Worm (Caenorhabditis elegans) whole organism, L2 larva: Measurements from ENCODE around the gene F08G12.1.

Experiments used
- F13H6.1 ChIP-seq: sonication (generic microtip); optimal IDR thresholded peaks from 2 replicates; lab custom pipeline; 2016; ENCODE audit warnings: missing genetic modification characterization, missing compliant biosample characterization
- Y55F3AM.14 ChIP-seq: fragments of 200-800 bp; sonication (Bioruptor generic); optimal IDR thresholded peaks from 2 replicates; lab custom pipeline; 2018; ENCODE audit warnings: mild to moderate bottlenecking, missing genetic modification characterization, missing compliant biosample characterization
- ZK546.5 ChIP-seq: sonication (generic microtip); optimal IDR thresholded peaks from 2 replicates; lab custom pipeline; 2017; ENCODE audit warnings: missing biosample characterization, missing genetic modification characterization
- alr-1 ChIP-seq: fragments of 150-350 bp; optimal IDR thresholded peaks from 2 replicates; lab custom pipeline; 2014; ENCODE audit warnings: missing biosample characterization, missing genetic modification characterization
- aly-2 ChIP-seq: fragments of 150-350 bp; optimal IDR thresholded peaks from 2 replicates; lab custom pipeline; 2014; ENCODE audit warnings: missing biosample characterization, missing genetic modification characterization
- ama-1 ChIP-seq: fragments of 150-350 bp; optimal IDR thresholded peaks from 2 replicates; lab custom pipeline; 2018; ENCODE audit warnings: inconsistent platforms
- ceh-16 ChIP-seq: fragments of 150-350 bp; optimal IDR thresholded peaks from 2 replicates; lab custom pipeline; 2014; ENCODE audit warnings: missing biosample characterization, missing genetic modification characterization
- ceh-82 ChIP-seq: fragments of 150-350 bp; optimal IDR thresholded peaks from 2 replicates; lab custom pipeline; 2014; ENCODE audit warnings: missing biosample characterization, missing genetic modification characterization
- dmd-4 ChIP-seq: sonication (generic microtip); optimal IDR thresholded peaks from 2 replicates; lab custom pipeline; 2017; ENCODE audit warnings: missing biosample characterization, missing genetic modification characterization
- egl-27 ChIP-seq: sonication (generic microtip); optimal IDR thresholded peaks from 3 replicates; lab custom pipeline; 2017; ENCODE audit warnings: missing biosample characterization, missing genetic modification reagents, missing genetic modification characterization
- elt-3 ChIP-seq: sonication (generic microtip); optimal IDR thresholded peaks from 2 replicates; lab custom pipeline; 2017; ENCODE audit warnings: missing biosample characterization, missing genetic modification characterization
- fos-1 ChIP-seq: fragments of 150-350 bp; optimal IDR thresholded peaks from 2 replicates; lab custom pipeline; 2014; ENCODE audit warnings: missing biosample characterization, missing genetic modification characterization
- gmeb-1 ChIP-seq: fragments of 150-350 bp; optimal IDR thresholded peaks from 2 replicates; lab custom pipeline; 2014; ENCODE audit warnings: missing biosample characterization, missing genetic modification characterization
- lin-11 ChIP-seq: fragments of 150-350 bp; sonication (generic microtip); optimal IDR thresholded peaks from 2 replicates; lab custom pipeline; 2014; ENCODE audit warnings: missing biosample characterization, missing genetic modification characterization, inconsistent platforms, mixed read lengths
- lin-39 ChIP-seq: fragments of 150-350 bp; optimal IDR thresholded peaks from 2 replicates; lab custom pipeline; 2014; ENCODE audit warnings: missing biosample characterization, missing genetic modification reagents, missing genetic modification characterization
- lsy-2 ChIP-seq, 2 experiments: fragments of 150-350 bp in 1 of 2; sonication (generic microtip) in 1 of 2; optimal IDR thresholded peaks; 2 replicates each; lab custom pipeline; 2014 to 2017; ENCODE audit warnings: missing biosample characterization in 2 of 2, missing genetic modification characterization in 2 of 2
- mab-5 ChIP-seq: fragments of 150-350 bp; optimal IDR thresholded peaks from 2 replicates; lab custom pipeline; 2014; ENCODE audit warnings: missing biosample characterization, missing genetic modification characterization
- mbf-1 ChIP-seq: sonication (generic microtip); optimal IDR thresholded peaks from 2 replicates; lab custom pipeline; 2017; ENCODE audit warnings: missing biosample characterization, missing genetic modification characterization
- mdl-1 ChIP-seq, 2 experiments: fragments of 150-350 bp in 1 of 2; sonication (generic microtip) in 1 of 2; optimal IDR thresholded peaks; 2 replicates each; lab custom pipeline; 2017; ENCODE audit warnings: missing biosample characterization in 2 of 2, missing genetic modification characterization in 2 of 2
- nhr-11 ChIP-seq: fragments of 150-350 bp; optimal IDR thresholded peaks from 2 replicates; lab custom pipeline; 2014; ENCODE audit warnings: missing biosample characterization, missing genetic modification characterization
- nhr-12 ChIP-seq: fragments of 150-350 bp; optimal IDR thresholded peaks from 2 replicates; lab custom pipeline; 2014; ENCODE audit warnings: missing biosample characterization, missing genetic modification characterization
- nhr-129 ChIP-seq: fragments of 150-350 bp; optimal IDR thresholded peaks from 2 replicates; lab custom pipeline; 2014; ENCODE audit warnings: missing biosample characterization, missing genetic modification characterization
- nhr-21 ChIP-seq: fragments of 150-350 bp; optimal IDR thresholded peaks from 2 replicates; lab custom pipeline; 2014; ENCODE audit warnings: missing biosample characterization, missing genetic modification characterization
- nhr-23 ChIP-seq: fragments of 150-350 bp; optimal IDR thresholded peaks from 2 replicates; lab custom pipeline; 2014; ENCODE audit warnings: missing biosample characterization, missing genetic modification reagents, missing genetic modification characterization
- nhr-25 ChIP-seq: fragments of 150-350 bp; sonication (generic microtip); optimal IDR thresholded peaks from 3 replicates; lab custom pipeline; 2014; ENCODE audit warnings: missing biosample characterization, missing genetic modification characterization
- nhr-77 ChIP-seq: fragments of 150-350 bp; optimal IDR thresholded peaks from 2 replicates; lab custom pipeline; 2014; ENCODE audit warnings: missing biosample characterization, missing genetic modification characterization
- sem-4 ChIP-seq: fragments of 150-350 bp; optimal IDR thresholded peaks from 2 replicates; lab custom pipeline; 2014; ENCODE audit warnings: missing biosample characterization, missing genetic modification reagents, missing genetic modification characterization
- skn-1 ChIP-seq: sonication (generic microtip); optimal IDR thresholded peaks from 2 replicates; lab custom pipeline; 2017; ENCODE audit warnings: missing biosample characterization, missing genetic modification characterization
- sma-3 ChIP-seq: sonication (generic microtip); optimal IDR thresholded peaks from 2 replicates; lab custom pipeline; 2016; ENCODE audit warnings: missing genetic modification reagents, missing genetic modification characterization, missing compliant biosample characterization
- sma-9 ChIP-seq, 2 experiments: fragments of 150-350 bp in 1 of 2; sonication (generic microtip) in 1 of 2; optimal IDR thresholded peaks; 2 replicates each; lab custom pipeline; 2014 to 2016; ENCODE audit warnings: missing genetic modification characterization in 2 of 2, mild to moderate bottlenecking in 1 of 2, missing biosample characterization in 1 of 2, missing compliant biosample characterization in 1 of 2, missing genetic modification reagents in 1 of 2, moderate library complexity in 1 of 2
- zag-1 ChIP-seq: fragments of 150-350 bp; optimal IDR thresholded peaks from 2 replicates; lab custom pipeline; 2014; ENCODE audit warnings: missing biosample characterization, missing genetic modification characterization
- ztf-1 ChIP-seq: fragments of 200-800 bp; sonication (Bioruptor generic); conservative IDR thresholded peaks from 2 replicates; pipeline ENCODE4 v1.3.6; 2022; ENCODE audit warnings: missing genetic modification characterization, missing compliant biosample characterization
- ztf-11 ChIP-seq: sonication (generic microtip); optimal IDR thresholded peaks from 2 replicates; lab custom pipeline; 2017; ENCODE audit warnings: missing biosample characterization, missing genetic modification characterization
- ztf-4 ChIP-seq: fragments of 150-350 bp; optimal IDR thresholded peaks from 2 replicates; lab custom pipeline; 2014; ENCODE audit warnings: missing biosample characterization, missing genetic modification characterization

Gene F08G12.1

DNA sequence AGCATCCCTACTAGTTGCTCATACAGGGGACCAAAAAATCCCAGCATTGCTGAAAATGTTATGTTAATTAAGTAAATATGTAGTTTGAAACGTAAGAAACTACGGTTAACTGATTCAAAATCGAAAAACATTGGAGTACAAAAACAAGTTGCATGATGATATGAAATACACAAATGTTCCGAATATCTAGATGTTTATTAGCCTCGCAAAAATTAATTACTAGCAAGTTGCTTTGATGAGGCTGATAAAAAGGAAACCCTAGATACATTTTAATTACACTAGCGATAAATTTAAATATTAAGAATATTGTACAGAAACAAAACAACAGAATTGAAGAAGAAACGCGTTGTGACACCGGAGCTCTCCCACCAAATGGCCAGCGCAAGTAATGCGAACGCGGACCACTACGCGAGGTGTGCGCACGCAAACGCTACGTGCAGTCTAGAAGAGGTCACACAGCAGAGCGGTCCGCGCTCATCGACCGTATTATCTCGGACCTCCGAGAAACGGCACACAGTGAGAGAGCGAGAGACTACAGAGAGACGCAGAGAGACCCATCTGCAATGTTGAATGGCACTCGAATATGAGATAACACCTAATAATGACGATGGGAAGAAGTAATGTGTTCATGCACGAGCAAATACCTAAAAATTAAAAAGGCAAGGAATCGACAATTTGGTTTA is 8.8 kb downstream of the F08G12.1 start, which contains the start of gene inx-2:
Gene inx-2, minus strand, starts transcription at position 51 of the 683 bp plus-strand sequence.
- TF ChIP-seq ama-1 (lab: Kevin White, UChicago) (no peak), sma-3 (GFP tag; lab: Kevin White, UChicago) (no peak), ceh-16 (tag; lab: Kevin White, UChicago) (no peak), elt-3 (tag; lab: Kevin White, UChicago) (no peak), sma-9 (GFP tag; optimal IDR thresholded peaks at IDR 0.05; lab: Kevin White, UChicago) (no peak), sma-9 (tag; optimal IDR thresholded peaks at IDR 0.05; lab: Kevin White, UChicago) (no peak), nhr-25 (tag; lab: Kevin White, UChicago) (no peak)

ce11 chrX:11290528-11290927 is 15.1 kb downstream of the F08G12.1 start:
- no peak for TF ChIP-seq mbf-1 (tag; lab: Kevin White, UChicago)
- no peak for TF ChIP-seq zag-1 (tag; lab: Kevin White, UChicago)
- TF ChIP-seq mab-5 (tag; lab: Kevin White, UChicago): no peak
- no peak for TF ChIP-seq mdl-1 (tag; optimal IDR thresholded peaks at IDR 0.05; lab: Kevin White, UChicago)
- no peak for TF ChIP-seq Y55F3AM.14
- TF ChIP-seq ztf-4 (tag; lab: Kevin White, UChicago): no peak
- TF ChIP-seq egl-27 (tag; lab: Kevin White, UChicago): no peak
- no peak for TF ChIP-seq ZK546.5 (tag; lab: Kevin White, UChicago)
- TF ChIP-seq ztf-1: no peak
- TF ChIP-seq ceh-82: no peak
- no peak for TF ChIP-seq lin-39
- no peak for TF ChIP-seq aly-2 (tag; lab: Kevin White, UChicago)
- no peak for TF ChIP-seq nhr-77 (tag; lab: Kevin White, UChicago)
- TF ChIP-seq sem-4 (tag; lab: Kevin White, UChicago): no peak
- TF ChIP-seq lin-11 (tag; lab: Kevin White, UChicago): no peak
- no peak for TF ChIP-seq ama-1 (lab: Kevin White, UChicago)
- no peak for TF ChIP-seq lsy-2 (tag; optimal IDR thresholded peaks at IDR 0.05; lab: Kevin White, UChicago)

- TF ChIP-seq skn-1 (peak; percentile 16), ztf-11 (tag; lab: Kevin White, UChicago) (no peak), mbf-1 (tag; lab: Kevin White, UChicago) (no peak), fos-1 (tag; lab: Kevin White, UChicago) (peak; percentile 87), sma-9 (GFP tag; optimal IDR thresholded peaks at IDR 0.05; lab: Kevin White, UChicago) (peak; percentile 19), sma-9 (tag; optimal IDR thresholded peaks at IDR 0.05; lab: Kevin White, UChicago) (no peak)
Measured at ce11 chrX:11289925-11290324, 15.7 kb downstream of the F08G12.1 start.

ce11 chrX:11287617-11288016 is 18.1 kb downstream of the F08G12.1 start, which contains the start of gene F38B2.4:
Gene F38B2.4, minus strand, starts transcription at chrX:11287717.
- TF ChIP-seq nhr-12 (tag; lab: Kevin White, UChicago) (no peak), lin-11 (tag; lab: Kevin White, UChicago) (no peak), alr-1 (tag; lab: Kevin White, UChicago) (no peak), Y55F3AM.14 (no peak), gmeb-1 (tag; lab: Kevin White, UChicago) (no peak), mdl-1 (tag; optimal IDR thresholded peaks at IDR 0.05; lab: Kevin White, UChicago) (no peak), dmd-4 (no peak), ama-1 (lab: Kevin White, UChicago) (no peak), F13H6.1 (tag; lab: Kevin White, UChicago) (no peak)

- TF ChIP-seq mdl-1 (tag; optimal IDR thresholded peaks at IDR 0.05; lab: Kevin White, UChicago) (no peak), ztf-4 (tag; lab: Kevin White, UChicago) (no peak), ztf-1 (no peak), fos-1 (tag; lab: Kevin White, UChicago) (no peak), nhr-129 (tag; lab: Kevin White, UChicago) (no peak), nhr-23 (no peak), elt-3 (tag; lab: Kevin White, UChicago) (no peak), skn-1 (no peak), nhr-11 (tag; lab: Kevin White, UChicago) (no peak), ceh-82 (no peak), lsy-2 (tag; optimal IDR thresholded peaks at IDR 0.05; lab: Kevin White, UChicago) (no peak), dmd-4 (no peak), aly-2 (tag; lab: Kevin White, UChicago) (no peak), nhr-21 (tag; lab: Kevin White, UChicago) (no peak)
Measured at ce11 chrX:11286246-11286645, 19.4 kb downstream of the F08G12.1 start, which contains the start of gene F38B2.3. Gene F38B2.3, minus strand, starts transcription at chrX:11286346.
